Worm (Caenorhabditis elegans): ENCODE measurements around the gene glb-22.

DNA sequence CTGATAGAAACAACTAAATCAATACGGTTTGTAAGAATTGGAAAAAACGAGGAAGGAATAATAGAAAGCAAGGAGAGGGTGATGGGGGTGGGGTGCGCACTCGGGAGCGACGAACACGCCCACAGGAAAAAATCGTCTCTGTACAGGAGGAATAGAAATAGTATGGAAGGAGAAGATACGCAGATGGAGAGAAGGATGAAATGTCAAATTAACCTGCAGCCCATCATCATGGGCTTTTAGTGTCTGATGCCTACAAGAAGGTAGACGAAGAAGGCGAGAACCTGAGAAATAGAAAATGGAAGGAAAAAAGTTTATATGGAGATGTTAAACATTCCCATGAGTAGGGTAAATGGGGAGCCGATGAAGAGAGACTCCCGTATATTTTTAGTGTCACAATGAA lies 35.0 kb downstream of the glb-22 start, which contains the start of gene F43D2.6:
- no peak for TF ChIP-seq snpc-4 (tag; optimal IDR thresholded peaks at IDR 0.05)
- no peak for TF ChIP-seq ceh-16 (tag; optimal IDR thresholded peaks at IDR 0.05)
- TF ChIP-seq nhr-11 (tag; optimal IDR thresholded peaks at IDR 0.05) = no peak
- TF ChIP-seq nhr-12 (tag; optimal IDR thresholded peaks at IDR 0.05) = no peak
- TF ChIP-seq elt-3 (tag; optimal IDR thresholded peaks at IDR 0.05) = no peak
- TF ChIP-seq ama-1 (optimal IDR thresholded peaks at IDR 0.05) = no peak

All from whole organism, L2 larva.